Worm (Caenorhabditis elegans) whole organism, early embryonic: ENCODE data around the gene otpl-8.

ENCODE experiments used
- B0310.2 ChIP-seq: sonication (generic microtip); optimal IDR thresholded peaks from 2 replicates; lab custom pipeline; 2016; ENCODE audit warnings: mild to moderate bottlenecking, missing genetic modification characterization, missing compliant biosample characterization
- F13C5.2 ChIP-seq: sonication (generic microtip); optimal IDR thresholded peaks from 2 replicates; lab custom pipeline; 2017; ENCODE audit warnings: mild to moderate bottlenecking, missing genetic modification characterization, inconsistent platforms, missing compliant biosample characterization
- aly-1 ChIP-seq: sonication (generic microtip); optimal IDR thresholded peaks from 2 replicates; lab custom pipeline; 2016; ENCODE audit warnings: missing genetic modification characterization, missing compliant biosample characterization
- ama-1 ChIP-seq: fragments of 150-350 bp; optimal IDR thresholded peaks from 2 replicates; lab custom pipeline; 2014
- ceh-13 ChIP-seq: fragments of 200-800 bp; sonication (Bioruptor generic); optimal IDR thresholded peaks from 2 replicates; lab custom pipeline; 2018; ENCODE audit warnings: mild to moderate bottlenecking, missing genetic modification characterization, missing compliant biosample characterization
- ceh-36 ChIP-seq: sonication (generic microtip); optimal IDR thresholded peaks from 2 replicates; lab custom pipeline; 2016; ENCODE audit warnings: missing genetic modification characterization, inconsistent platforms, missing compliant biosample characterization
- ets-7 ChIP-seq: sonication (generic microtip); optimal IDR thresholded peaks from 2 replicates; lab custom pipeline; 2016; ENCODE audit warnings: missing genotype, missing genetic modification characterization, missing compliant biosample characterization
- flt-1 ChIP-seq: fragments of 200-800 bp; sonication (Bioruptor generic); IDR thresholded peaks from 2 replicates; pipeline ENCODE4 v1.3.6; 2022; ENCODE audit warnings: missing genetic modification characterization, missing compliant biosample characterization
- hmbx-1 ChIP-seq: sonication (generic microtip); optimal IDR thresholded peaks from 2 replicates; lab custom pipeline; 2016; ENCODE audit warnings: mild to moderate bottlenecking, missing genetic modification characterization, missing compliant biosample characterization
- hmg-4 ChIP-seq: fragments of 200-800 bp; sonication (Bioruptor generic); optimal IDR thresholded peaks from 2 replicates; lab custom pipeline; 2018; ENCODE audit warnings: mild to moderate bottlenecking, missing genetic modification characterization, missing compliant biosample characterization
- hnd-1 ChIP-seq: sonication (generic microtip); optimal IDR thresholded peaks from 2 replicates; lab custom pipeline; 2016; ENCODE audit warnings: missing genetic modification characterization, missing compliant biosample characterization
- pes-1 ChIP-seq: fragments of 200-800 bp; sonication (Bioruptor generic); IDR thresholded peaks from 2 replicates; pipeline ENCODE4 v1.3.6; 2022; ENCODE audit warnings: missing genetic modification reagents, missing genetic modification characterization, missing compliant biosample characterization
- scrt-1 ChIP-seq: fragments of 200-800 bp; sonication (Bioruptor generic); IDR thresholded peaks from 2 replicates; pipeline ENCODE4 v1.3.6; 2022; ENCODE audit warnings: missing genetic modification characterization, missing compliant biosample characterization
- sea-1 ChIP-seq: fragments of 200-800 bp; sonication (Bioruptor generic); conservative IDR thresholded peaks from 2 replicates; pipeline ENCODE4 v1.3.6; 2022; ENCODE audit warnings: missing genetic modification characterization, missing compliant biosample characterization
- tbx-11 ChIP-seq: fragments of 200-800 bp; sonication (Bioruptor generic); IDR thresholded peaks from 2 replicates; pipeline ENCODE4 v1.3.6; 2022; ENCODE audit warnings: missing genetic modification characterization, missing compliant biosample characterization
- tbx-37 ChIP-seq: fragments of 200-800 bp; sonication (Bioruptor generic); conservative IDR thresholded peaks from 2 replicates; pipeline ENCODE4 v1.3.6; 2022; ENCODE audit warnings: missing genetic modification reagents, missing genetic modification characterization, missing compliant biosample characterization
- tra-4 ChIP-seq: sonication (generic microtip); optimal IDR thresholded peaks from 2 replicates; lab custom pipeline; 2017; ENCODE audit warnings: missing genetic modification characterization, missing compliant biosample characterization

Gene otpl-8

DNA sequence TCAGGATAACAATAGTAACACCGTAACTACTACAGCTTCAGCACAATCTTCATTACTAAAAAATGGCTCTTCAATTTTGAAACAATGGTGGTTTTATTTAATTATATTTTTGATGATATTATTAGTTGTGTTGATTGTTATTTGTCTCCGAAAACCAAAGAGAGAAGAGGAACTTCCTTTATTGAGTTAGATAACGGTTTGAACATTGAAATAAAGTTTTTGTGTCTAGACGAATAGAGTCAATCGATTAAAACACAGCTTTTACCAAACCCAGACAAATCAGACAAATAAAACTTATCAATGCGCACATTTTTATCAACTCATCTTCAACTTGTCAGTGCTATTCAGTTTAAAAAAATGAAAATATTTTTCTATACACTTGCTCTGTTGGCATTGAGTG, 41.1 kb downstream of the otpl-8 start, which contains the start of gene cest-7:
Gene cest-7, plus strand, starts transcription at position 301 of the 400 bp plus-strand sequence.
- no peak for TF ChIP-seq ama-1 (lab: Kevin White, UChicago)

DNA sequence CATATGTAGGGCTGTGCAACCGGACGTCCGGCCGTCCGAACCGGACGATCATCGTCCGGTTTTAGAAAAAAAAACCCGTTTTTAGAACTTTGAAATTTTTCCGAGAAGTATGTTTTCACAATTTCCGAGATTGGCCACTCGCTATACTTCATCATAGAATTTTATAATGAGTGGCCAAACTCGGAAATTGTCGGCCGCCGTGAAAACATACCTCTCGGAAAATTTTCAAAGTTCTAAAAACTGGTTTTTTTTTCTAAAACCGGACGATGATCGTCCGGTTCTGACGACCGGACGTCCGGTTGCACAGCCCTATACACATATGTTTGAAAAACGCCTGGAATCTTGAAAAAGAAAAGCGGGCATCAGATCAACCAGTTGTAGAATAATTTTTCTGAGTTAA, 43.6 kb downstream of the otpl-8 start:
- no peak for TF ChIP-seq tbx-37 (GFP tag; lab: Robert Waterston, UW)
- no peak for TF ChIP-seq ceh-36 (tag; lab: Kevin White, UChicago)
- no peak for TF ChIP-seq aly-1 (tag; lab: Kevin White, UChicago)
- TF ChIP-seq scrt-1: no peak
- TF ChIP-seq B0310.2 (tag; lab: Kevin White, UChicago): no peak
- TF ChIP-seq ceh-13 (GFP tag; lab: Kevin White, UChicago): no peak
- no peak for TF ChIP-seq pes-1 (GFP tag; lab: Robert Waterston, UW)
- no peak for TF ChIP-seq ets-7
- no peak for TF ChIP-seq tbx-11

DNA sequence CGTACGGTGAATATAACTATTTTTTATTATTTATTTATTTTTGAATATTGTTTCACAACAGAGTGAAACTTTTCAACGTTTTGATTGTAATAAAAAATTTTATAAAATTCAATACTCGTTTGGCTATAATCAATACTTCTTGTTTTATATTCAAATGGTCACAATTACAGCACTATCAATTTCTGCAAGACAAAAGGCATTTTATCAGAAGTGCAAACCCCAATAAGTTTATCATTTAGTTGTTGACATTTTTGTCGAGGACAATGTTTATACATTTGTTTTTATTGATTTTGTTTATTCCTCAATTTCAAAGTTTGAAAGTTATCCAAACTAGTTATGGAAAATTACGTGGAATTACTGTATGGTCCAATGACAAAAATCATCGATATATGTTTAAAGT, 44.8 kb downstream of the otpl-8 start, which contains the start of gene cest-9.1:
Gene cest-9.1, plus strand, starts transcription at position 213 of the 400 bp plus-strand sequence.
- TF ChIP-seq scrt-1: no peak
- no peak for TF ChIP-seq F13C5.2 (tag; lab: Kevin White, UChicago)
- no peak for TF ChIP-seq pes-1 (GFP tag; lab: Robert Waterston, UW)
- TF ChIP-seq ama-1 (lab: Kevin White, UChicago): no peak
- no peak for TF ChIP-seq B0310.2 (tag; lab: Kevin White, UChicago)
- TF ChIP-seq hnd-1: no peak
- TF ChIP-seq ets-7: no peak
- no peak for TF ChIP-seq flt-1 (GFP tag; lab: Robert Waterston, UW)
- TF ChIP-seq hmbx-1 (tag; lab: Kevin White, UChicago): no peak

DNA sequence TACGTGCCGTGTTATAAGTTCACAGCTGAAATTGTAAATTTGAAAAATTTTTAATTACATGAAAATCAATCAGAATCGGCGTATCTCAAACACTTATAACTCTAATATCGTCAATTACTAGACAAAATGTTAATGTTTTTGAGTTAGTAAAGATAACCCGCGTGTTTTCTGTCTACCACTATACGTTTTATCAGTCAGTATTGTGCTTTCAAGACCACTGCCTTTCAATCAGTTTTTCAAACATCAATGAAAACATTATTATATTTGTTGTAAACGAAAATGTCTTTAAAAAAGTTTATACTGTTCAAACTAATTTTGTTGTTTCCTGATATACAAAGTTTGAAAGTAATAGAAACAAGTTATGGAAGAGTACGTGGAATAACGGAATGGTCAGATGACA, 48.0 kb downstream of the otpl-8 start:
- TF ChIP-seq hmbx-1 (tag; lab: Kevin White, UChicago): no peak
- no peak for TF ChIP-seq flt-1 (GFP tag; lab: Robert Waterston, UW)
- TF ChIP-seq sea-1 (GFP tag; lab: Robert Waterston, UW): no peak
- TF ChIP-seq B0310.2 (tag; lab: Kevin White, UChicago): no peak
- TF ChIP-seq F13C5.2 (tag; lab: Kevin White, UChicago): no peak
- TF ChIP-seq aly-1 (tag; lab: Kevin White, UChicago): no peak
- no peak for TF ChIP-seq tra-4 (tag; lab: Kevin White, UChicago)
- TF ChIP-seq ets-7: no peak

DNA sequence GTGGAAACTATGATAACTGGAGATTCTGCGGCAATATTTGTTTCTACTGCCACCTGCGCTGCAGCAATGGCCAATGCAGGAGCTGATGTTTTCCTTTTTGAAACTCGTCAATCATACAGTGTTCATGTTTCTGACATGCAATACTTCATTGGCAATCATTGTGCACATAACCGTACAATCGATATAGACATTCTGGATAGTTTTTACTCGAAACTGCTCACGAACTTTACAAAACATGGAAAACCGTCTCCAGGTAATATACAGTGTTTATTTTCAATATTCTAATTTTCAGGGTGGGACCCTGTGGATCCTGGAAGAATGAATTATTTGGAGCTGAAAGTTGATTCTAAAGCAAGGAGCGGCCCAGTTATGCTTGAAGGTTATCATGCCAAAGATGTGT, 48.9 kb downstream of the otpl-8 start, which contains the start of gene cest-9.2:
Gene cest-9.2, plus strand, starts transcription at position 301 of the 400 bp plus-strand sequence.
- TF ChIP-seq scrt-1 (no peak), tra-4 (tag; lab: Kevin White, UChicago) (no peak), hmg-4 (GFP tag; lab: Kevin White, UChicago) (no peak), tbx-11 (no peak), pes-1 (GFP tag; lab: Robert Waterston, UW) (no peak), ets-7 (no peak), F13C5.2 (tag; lab: Kevin White, UChicago) (no peak), tbx-37 (GFP tag; lab: Robert Waterston, UW) (no peak), sea-1 (GFP tag; lab: Robert Waterston, UW) (no peak), hmbx-1 (tag; lab: Kevin White, UChicago) (no peak), B0310.2 (tag; lab: Kevin White, UChicago) (no peak), aly-1 (tag; lab: Kevin White, UChicago) (no peak), ama-1 (lab: Kevin White, UChicago) (no peak), hnd-1 (no peak), ceh-36 (tag; lab: Kevin White, UChicago) (no peak), ceh-13 (GFP tag; lab: Kevin White, UChicago) (no peak), flt-1 (GFP tag; lab: Robert Waterston, UW) (no peak)

DNA sequence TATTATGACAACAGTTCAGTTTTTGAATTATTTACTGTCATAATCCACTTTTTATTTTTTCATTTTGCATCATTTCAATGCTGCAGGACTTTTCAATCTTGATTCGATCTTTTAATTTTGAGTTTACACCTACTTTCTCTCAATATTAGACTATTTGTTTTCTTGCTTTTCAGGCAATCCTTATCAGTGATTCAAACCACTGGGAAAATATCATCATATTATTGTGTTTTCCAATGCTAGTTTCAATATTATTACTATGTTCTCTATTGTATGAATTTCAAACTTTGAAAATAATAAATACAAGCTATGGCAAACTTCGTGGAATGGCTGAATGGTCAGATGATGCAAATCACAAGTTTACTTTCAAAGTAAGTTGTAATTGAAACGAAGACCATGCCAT, 51.3 kb downstream of the otpl-8 start, which contains the start of gene cest-8:
Gene cest-8, plus strand, starts transcription at position 184 of the 400 bp plus-strand sequence.
- TF ChIP-seq F13C5.2 (tag; lab: Kevin White, UChicago) (no peak), sea-1 (GFP tag; lab: Robert Waterston, UW) (no peak), hmg-4 (GFP tag; lab: Kevin White, UChicago) (no peak), hmbx-1 (tag; lab: Kevin White, UChicago) (no peak), ama-1 (lab: Kevin White, UChicago) (no peak), ceh-13 (GFP tag; lab: Kevin White, UChicago) (no peak), tra-4 (tag; lab: Kevin White, UChicago) (no peak), hnd-1 (no peak), aly-1 (tag; lab: Kevin White, UChicago) (no peak), ets-7 (no peak), tbx-37 (GFP tag; lab: Robert Waterston, UW) (no peak), B0310.2 (tag; lab: Kevin White, UChicago) (no peak), flt-1 (GFP tag; lab: Robert Waterston, UW) (no peak), tbx-11 (no peak), scrt-1 (no peak), pes-1 (GFP tag; lab: Robert Waterston, UW) (no peak), ceh-36 (tag; lab: Kevin White, UChicago) (no peak)
